Fruit fly (Drosophila melanogaster) whole organism: ENCODE results near the gene pyd.

Experiments used
- CG8478 ChIP-seq: fragments of >200 bp; optimal IDR thresholded peaks from 2 replicates; lab custom pipeline; 2018; ENCODE audit warnings: inconsistent platforms
- pan ChIP-seq: fragments of >200 bp; optimal IDR thresholded peaks from 2 replicates; lab custom pipeline; 2017

DNA sequence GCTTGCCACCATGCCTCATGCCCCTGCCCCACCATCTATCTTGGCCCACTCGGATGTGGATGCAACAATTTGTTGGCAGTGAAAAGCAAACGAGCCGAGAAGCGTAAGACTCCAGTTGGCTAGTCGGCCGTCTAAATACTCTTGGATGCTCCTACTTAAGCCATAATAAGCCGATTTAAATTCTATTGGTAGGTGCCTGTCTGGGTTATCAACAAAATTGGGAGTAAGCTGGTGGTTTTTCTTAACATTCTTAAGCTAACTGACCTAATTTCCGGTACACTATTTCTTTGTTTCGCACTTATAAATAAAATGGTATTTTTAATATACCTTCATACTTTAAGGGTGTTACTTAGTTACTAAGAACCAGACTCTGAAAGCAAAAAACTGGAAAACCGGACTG is 26.0 kb upstream of the pyd start:
- TF ChIP-seq pan (lab: Kevin White, UChicago) (no peak), CG8478 (lab: Kevin White, UChicago) (no peak)
